Fruit fly (Drosophila melanogaster) whole organism: ENCODE results near the gene CG12535.

ENCODE experiments used
- CG8478 ChIP-seq: fragments of >200 bp; optimal IDR thresholded peaks from 2 replicates; lab custom pipeline; 2018; ENCODE audit warnings: inconsistent platforms
- Dll ChIP-seq: fragments of >200 bp; optimal IDR thresholded peaks from 2 replicates; lab custom pipeline; 2017
- EcR ChIP-seq, 2 experiments: fragments of >200 bp; optimal IDR thresholded peaks; 2 replicates each; lab custom pipeline; 2017; ENCODE audit warnings: missing biosample characterization in 2 of 2, missing genetic modification characterization in 2 of 2, missing genetic modification reagents in 2 of 2
- pan ChIP-seq: fragments of >200 bp; optimal IDR thresholded peaks from 2 replicates; lab custom pipeline; 2017
- psq ChIP-seq: fragments of >200 bp; optimal IDR thresholded peaks from 2 replicates; lab custom pipeline; 2017
- usp ChIP-seq: fragments of >200 bp; optimal IDR thresholded peaks from 2 replicates; lab custom pipeline; 2017; ENCODE audit warnings: missing biosample characterization, missing genetic modification characterization, mixed read lengths

- TF ChIP-seq pan (lab: Kevin White, UChicago) (no peak), CG8478 (no peak), usp (no peak), EcR (GFP tag; optimal IDR thresholded peaks at IDR 0.05; lab: Kevin White, UChicago) (no peak), Dll (lab: Kevin White, UChicago) (no peak), psq (lab: Kevin White, UChicago) (no peak)
Measured at dm6 chrX:3403411-3403810, 45.3 kb downstream of the CG12535 start.
